Worm (Caenorhabditis elegans): ENCODE results near the gene T04A8.18.

Gene T04A8.18

ce11 chrIII:4679963-4680484, 29.0 kb upstream of the T04A8.18 start, which contains the start of gene srg-11:
Gene srg-11 (plus strand): TSS chrIII:4680013.
- TF ChIP-seq mab-5 (tag; optimal IDR thresholded peaks at IDR 0.05) (no peak), nhr-10 (tag; optimal IDR thresholded peaks at IDR 0.05) (no peak), lin-11 (tag; optimal IDR thresholded peaks at IDR 0.05) (no peak), ztf-4 (tag; optimal IDR thresholded peaks at IDR 0.05) (no peak), nhr-6 (tag; optimal IDR thresholded peaks at IDR 0.05) (no peak), F13H6.1 (tag; optimal IDR thresholded peaks at IDR 0.05) (no peak), nhr-237 (tag; optimal IDR thresholded peaks at IDR 0.05) (no peak), crh-2 (tag; optimal IDR thresholded peaks at IDR 0.05) (no peak), ama-1 (optimal IDR thresholded peaks at IDR 0.05) (no peak), nhr-23 (tag; optimal IDR thresholded peaks at IDR 0.05) (no peak), mdl-1 (tag; optimal IDR thresholded peaks at IDR 0.05) (no peak), nhr-11 (tag; optimal IDR thresholded peaks at IDR 0.05) (no peak), skn-1 (tag; optimal IDR thresholded peaks at IDR 0.05) (no peak), nhr-12 (tag; optimal IDR thresholded peaks at IDR 0.05) (no peak), peb-1 (tag; optimal IDR thresholded peaks at IDR 0.05) (no peak)

ce11 chrIII:4687134-4687533, 21.9 kb upstream of the T04A8.18 start:
- TF ChIP-seq nhr-77 (tag; optimal IDR thresholded peaks at IDR 0.05) (no peak), F13H6.1 (tag; optimal IDR thresholded peaks at IDR 0.05) (peak; percentile 39), alr-1 (tag; optimal IDR thresholded peaks at IDR 0.05) (no peak), nhr-129 (tag; optimal IDR thresholded peaks at IDR 0.05) (peak; percentile 51), C34F6.9 (tag; optimal IDR thresholded peaks at IDR 0.05) (peak; percentile 46), ceh-16 (tag; optimal IDR thresholded peaks at IDR 0.05) (no peak), nhr-21 (tag; optimal IDR thresholded peaks at IDR 0.05) (no peak), R02D3.7 (tag; optimal IDR thresholded peaks at IDR 0.05) (no peak), lsy-2 (tag; optimal IDR thresholded peaks at IDR 0.05) (peak in 1 of 2 experiments; percentile 56)

ce11 chrIII:4688356-4688755, 20.7 kb upstream of the T04A8.18 start, which contains the start of gene tag-243:
Gene tag-243 (minus strand): TSS chrIII:4688456.
- no peak for TF ChIP-seq snpc-4 (tag; optimal IDR thresholded peaks at IDR 0.05)
- no peak for TF ChIP-seq mdl-1 (tag; optimal IDR thresholded peaks at IDR 0.05)
- TF ChIP-seq fos-1 (tag; optimal IDR thresholded peaks at IDR 0.05), result no peak
- no peak for TF ChIP-seq nhr-129 (tag; optimal IDR thresholded peaks at IDR 0.05)
- TF ChIP-seq nhr-237 (tag; optimal IDR thresholded peaks at IDR 0.05), result no peak
- TF ChIP-seq R02D3.7 (tag; optimal IDR thresholded peaks at IDR 0.05), result no peak
- TF ChIP-seq sma-3 (GFP tag; optimal IDR thresholded peaks at IDR 0.05), result no peak
- TF ChIP-seq crh-2 (tag; optimal IDR thresholded peaks at IDR 0.05), result no peak
- no peak for TF ChIP-seq lin-39 (tag; optimal IDR thresholded peaks at IDR 0.05)
- no peak for TF ChIP-seq ztf-11 (tag; optimal IDR thresholded peaks at IDR 0.05)
- no peak for TF ChIP-seq nhr-25 (tag; optimal IDR thresholded peaks at IDR 0.05)

- no peak for TF ChIP-seq nhr-6 (tag; optimal IDR thresholded peaks at IDR 0.05)
- TF ChIP-seq fos-1 (tag; optimal IDR thresholded peaks at IDR 0.05), result peak; percentile 10
Measured at ce11 chrIII:4688965-4689364, 20.0 kb upstream of the T04A8.18 start, which contains the start of gene ppat-1. Gene ppat-1 (plus strand): TSS chrIII:4689280.

- TF ChIP-seq R02D3.7 (tag; optimal IDR thresholded peaks at IDR 0.05), result no peak
- no peak for TF ChIP-seq ceh-82 (tag; optimal IDR thresholded peaks at IDR 0.05)
- no peak for TF ChIP-seq zag-1 (tag; optimal IDR thresholded peaks at IDR 0.05)
- no peak for TF ChIP-seq nhr-77 (tag; optimal IDR thresholded peaks at IDR 0.05)
- peak; percentile 89 for TF ChIP-seq fos-1 (tag; optimal IDR thresholded peaks at IDR 0.05)
- no peak for TF ChIP-seq aly-2 (tag; optimal IDR thresholded peaks at IDR 0.05)
- no peak for TF ChIP-seq unc-39 (tag; optimal IDR thresholded peaks at IDR 0.05)
- TF ChIP-seq ztf-1 (GFP tag; conservative IDR thresholded peaks at IDR 0.05), result no peak
- TF ChIP-seq nhr-12 (tag; optimal IDR thresholded peaks at IDR 0.05), result no peak
- no peak for TF ChIP-seq alr-1 (tag; optimal IDR thresholded peaks at IDR 0.05)
- TF ChIP-seq ama-1 (optimal IDR thresholded peaks at IDR 0.05), result no peak
- TF ChIP-seq peb-1 (tag; optimal IDR thresholded peaks at IDR 0.05), result no peak
- TF ChIP-seq egl-27 (tag; optimal IDR thresholded peaks at IDR 0.05), result peak; percentile 77
- peak; percentile 76 for TF ChIP-seq nhr-21 (tag; optimal IDR thresholded peaks at IDR 0.05)
- peak; percentile 48 for TF ChIP-seq nhr-6 (tag; optimal IDR thresholded peaks at IDR 0.05)
- TF ChIP-seq nhr-129 (tag; optimal IDR thresholded peaks at IDR 0.05), result peak; percentile 96
- TF ChIP-seq F13H6.1 (tag; optimal IDR thresholded peaks at IDR 0.05), result peak; percentile 66
- peak; percentile 74 for TF ChIP-seq gmeb-1 (tag; optimal IDR thresholded peaks at IDR 0.05)
- no peak for TF ChIP-seq mbf-1 (tag; optimal IDR thresholded peaks at IDR 0.05)
- no peak for TF ChIP-seq ztf-11 (tag; optimal IDR thresholded peaks at IDR 0.05)
- no peak for TF ChIP-seq nhr-25 (tag; optimal IDR thresholded peaks at IDR 0.05)
- no peak for TF ChIP-seq elt-1 (tag; optimal IDR thresholded peaks at IDR 0.05)
- TF ChIP-seq nhr-10 (tag; optimal IDR thresholded peaks at IDR 0.05), result no peak
- no peak for TF ChIP-seq nhr-23 (tag; optimal IDR thresholded peaks at IDR 0.05)
- no peak for TF ChIP-seq nhr-237 (tag; optimal IDR thresholded peaks at IDR 0.05)
- no peak for TF ChIP-seq elt-3 (tag; optimal IDR thresholded peaks at IDR 0.05)
- TF ChIP-seq C34F6.9 (tag; optimal IDR thresholded peaks at IDR 0.05), result peak; percentile 68
- no peak for TF ChIP-seq unc-55 (GFP tag; optimal IDR thresholded peaks at IDR 0.05)
- no peak for TF ChIP-seq lin-39 (tag; optimal IDR thresholded peaks at IDR 0.05)
- TF ChIP-seq mab-5 (tag; optimal IDR thresholded peaks at IDR 0.05), result no peak
- TF ChIP-seq unc-62 (GFP tag; optimal IDR thresholded peaks at IDR 0.05), result no peak
- peak; percentile 76 for TF ChIP-seq sma-3 (GFP tag; optimal IDR thresholded peaks at IDR 0.05)
- no peak for TF ChIP-seq dmd-4 (tag; optimal IDR thresholded peaks at IDR 0.05)
- TF ChIP-seq mdl-1 (tag; optimal IDR thresholded peaks at IDR 0.05), result peak in 1 of 2 experiments; percentile 70
- TF ChIP-seq crh-2 (tag; optimal IDR thresholded peaks at IDR 0.05), result peak; percentile 90
Measured at ce11 chrIII:4689595-4689994, 19.4 kb upstream of the T04A8.18 start.
